Worm (Caenorhabditis elegans) whole organism, L1 larva: ENCODE data around the gene srh-128.

Experiments
- ama-1 ChIP-seq: fragments of 150-350 bp; optimal IDR thresholded peaks from 2 replicates; lab custom pipeline; 2014
- lin-13 ChIP-seq: fragments of 150-350 bp; optimal IDR thresholded peaks from 2 replicates; lab custom pipeline; 2014; ENCODE audit warnings: missing biosample characterization, missing genetic modification reagents, missing genetic modification characterization
- lin-15B ChIP-seq: fragments of 150-350 bp; sonication (generic microtip); optimal IDR thresholded peaks from 3 replicates; lab custom pipeline; 2014; ENCODE audit warnings: missing biosample characterization, missing genetic modification characterization
- snu-23 ChIP-seq: sonication (generic microtip); optimal IDR thresholded peaks from 2 replicates; lab custom pipeline; 2016; ENCODE audit warnings: missing genetic modification characterization, missing compliant biosample characterization
- unc-86 ChIP-seq: sonication (generic microtip); optimal IDR thresholded peaks from 2 replicates; lab custom pipeline; 2016; ENCODE audit warnings: missing genetic modification characterization, missing compliant biosample characterization

ce11 chrII:2749595-2750048 is 44.5 kb upstream of the srh-128 start, which contains the start of gene F29A7.4:
- TF ChIP-seq ama-1 (lab: Kevin White, UChicago): no peak
- TF ChIP-seq unc-86 (tag; lab: Kevin White, UChicago): no peak
- no peak for TF ChIP-seq snu-23 (GFP tag; lab: Kevin White, UChicago)
- TF ChIP-seq lin-15B (tag; lab: Kevin White, UChicago): no peak
- TF ChIP-seq lin-13 (GFP tag; lab: Kevin White, UChicago): no peak
